Fruit fly (Drosophila melanogaster) whole organism, adult: Measurements from ENCODE around the gene Sgsf.

Source experiments
- CG14711 ChIP-seq: fragments of 200-800 bp; sonication (Bioruptor generic); optimal IDR thresholded peaks from 2 replicates; lab custom pipeline; 2018; ENCODE audit warnings: missing biosample characterization, mild to moderate bottlenecking, missing genetic modification characterization, moderate library complexity
- CG33017 ChIP-seq: fragments of 200-800 bp; sonication (Bioruptor generic); optimal IDR thresholded peaks from 2 replicates; lab custom pipeline; 2018; ENCODE audit warnings: missing biosample characterization, mild to moderate bottlenecking, missing genetic modification characterization, moderate library complexity
- CG7045 ChIP-seq: fragments of 200-800 bp; sonication (Bioruptor generic); optimal IDR thresholded peaks from 2 replicates; lab custom pipeline; 2017; ENCODE audit warnings: missing biosample characterization, mild to moderate bottlenecking, missing genetic modification characterization
- CG7101 ChIP-seq: fragments of 200-800 bp; sonication (Bioruptor generic); optimal IDR thresholded peaks from 2 replicates; lab custom pipeline; 2018; ENCODE audit warnings: missing biosample characterization, mild to moderate bottlenecking, missing genetic modification characterization, moderate library complexity
- Clk ChIP-seq: fragments of 200-800 bp; sonication (Bioruptor generic); optimal IDR thresholded peaks from 2 replicates; lab custom pipeline; 2017; ENCODE audit warnings: missing biosample characterization, missing genetic modification characterization
- Crg-1 ChIP-seq: fragments of 200-800 bp; sonication (Bioruptor generic); optimal IDR thresholded peaks from 2 replicates; lab custom pipeline; 2016; ENCODE audit warnings: missing biosample characterization, missing genetic modification characterization
- Mnt ChIP-seq: fragments of 200-800 bp; sonication (Bioruptor generic); optimal IDR thresholded peaks from 2 replicates; lab custom pipeline; 2016; ENCODE audit warnings: missing biosample characterization, mild to moderate bottlenecking, missing genetic modification characterization
- cnc ChIP-seq, 2 experiments: fragments of >200 bp; optimal IDR thresholded peaks; 2 replicates each; lab custom pipeline; 2017
- kay ChIP-seq: fragments of 200-800 bp; sonication (Bioruptor generic); peaks from one replicate; lab custom pipeline; 2016; ENCODE audit warnings: missing biosample characterization, missing genetic modification characterization, borderline replicate concordance
- pad ChIP-seq: fragments of 200-800 bp; sonication (Bioruptor generic); optimal IDR thresholded peaks from 3 replicates; lab custom pipeline; 2017; ENCODE audit warnings: missing biosample characterization, missing genetic modification characterization, mild to moderate bottlenecking, moderate library complexity, missing genetic modification reagents
- toe ChIP-seq: fragments of 200-800 bp; sonication (Bioruptor generic); optimal IDR thresholded peaks from 2 replicates; lab custom pipeline; 2016; ENCODE audit warnings: missing biosample characterization, missing genetic modification characterization

- TF ChIP-seq Mnt (GFP tag; lab: Kevin White, UChicago) = no peak
- TF ChIP-seq CG14711 (tag; lab: Kevin White, UChicago) = no peak
- TF ChIP-seq pad (GFP tag; lab: Kevin White, UChicago) = no peak
- no peak for TF ChIP-seq kay
- TF ChIP-seq toe (GFP tag; lab: Kevin White, UChicago) = no peak
- no peak for TF ChIP-seq CG7045
- no peak for TF ChIP-seq Crg-1
- TF ChIP-seq CG7101 (tag; lab: Kevin White, UChicago) = no peak
- TF ChIP-seq CG33017 (tag; lab: Kevin White, UChicago) = no peak
- no peak for TF ChIP-seq Clk (GFP tag; lab: Kevin White, UChicago)
- TF ChIP-seq cnc (optimal IDR thresholded peaks at IDR 0.05; lab: Kevin White, UChicago) = no peak
Measured at dm6 chr3R:12382563-12382962, 41.1 kb downstream of the Sgsf start, which contains the start of gene CG10035.
